Worm (Caenorhabditis elegans): Measurements from ENCODE around the gene B0403.5.

ce11 chrX:7075250-7075649, 17.7 kb downstream of the B0403.5 start, which contains the start of gene B0403.6:
- no peak for TF ChIP-seq hlh-30 (tag; optimal IDR thresholded peaks at IDR 0.05; ENCODE audit: insufficient read depth)
- TF ChIP-seq nhr-77 (tag; optimal IDR thresholded peaks at IDR 0.05), result no peak
- no peak for TF ChIP-seq tag-97 (GFP tag; IDR thresholded peaks at IDR 0.05)
- no peak for TF ChIP-seq daf-8 (GFP tag; IDR thresholded peaks at IDR 0.05)
- TF ChIP-seq nhr-25 (tag; optimal IDR thresholded peaks at IDR 0.05; ENCODE audit: borderline replicate concordance, insufficient read depth), result no peak
- TF ChIP-seq ZK546.5 (tag; optimal IDR thresholded peaks at IDR 0.05), result no peak
- no peak for TF ChIP-seq unc-39 (tag; optimal IDR thresholded peaks at IDR 0.05)
- TF ChIP-seq mxl-3 (GFP tag; optimal IDR thresholded peaks at IDR 0.05), result no peak
- no peak for TF ChIP-seq pqm-1 (tag; optimal IDR thresholded peaks at IDR 0.05)
- TF ChIP-seq ceh-32 (tag; optimal IDR thresholded peaks at IDR 0.05; ENCODE audit: poor library complexity), result no peak
